Worm (Caenorhabditis elegans): ENCODE results near the gene exp-1.

ce11 chrII:6147131-6147530 lies 13.8 kb downstream of the exp-1 start:
- TF ChIP-seq scrt-1 (GFP tag; IDR thresholded peaks at IDR 0.05) (no peak), hmg-4 (GFP tag; optimal IDR thresholded peaks at IDR 0.05) (no peak), ama-1 (optimal IDR thresholded peaks at IDR 0.05) (no peak), ceh-36 (tag; optimal IDR thresholded peaks at IDR 0.05) (no peak), B0310.2 (tag; optimal IDR thresholded peaks at IDR 0.05) (no peak), sea-1 (GFP tag; conservative IDR thresholded peaks at IDR 0.05) (no peak), F13C5.2 (tag; optimal IDR thresholded peaks at IDR 0.05) (no peak), flt-1 (GFP tag; IDR thresholded peaks at IDR 0.05) (no peak), hnd-1 (tag; optimal IDR thresholded peaks at IDR 0.05) (no peak), tbx-37 (GFP tag; conservative IDR thresholded peaks at IDR 0.05) (no peak), ets-7 (tag; optimal IDR thresholded peaks at IDR 0.05) (no peak), ceh-13 (GFP tag; optimal IDR thresholded peaks at IDR 0.05) (no peak), pes-1 (GFP tag; IDR thresholded peaks at IDR 0.05) (no peak), tbx-11 (GFP tag; IDR thresholded peaks at IDR 0.05) (no peak)
